Fruit fly (Drosophila melanogaster): ENCODE data around the gene CG4045.

The CG4045 gene

dm6 chrX:2050070-2050899, 25.4 kb downstream of the CG4045 start, which contains the start of gene moody (continued):
- TF ChIP-seq sna (GFP tag; IDR thresholded peaks at IDR 0.05; ENCODE audit: partially characterized antibody) (0 out of 2 replicates have a peak, but pooled peaks have one; percentile 17), CG10565 (GFP tag; optimal IDR thresholded peaks at IDR 0.05) (peak; percentile 70), btn (GFP tag; optimal IDR thresholded peaks at IDR 0.05) (peak; percentile 89), hth (optimal IDR thresholded peaks at IDR 0.05) (no peak), CG16863 (GFP tag; optimal IDR thresholded peaks at IDR 0.05) (peak; percentile 97), Neu2 (GFP tag; optimal IDR thresholded peaks at IDR 0.05; ENCODE audit: borderline replicate concordance) (peak; percentile 70), CG2199 (GFP tag; IDR thresholded peaks at IDR 0.05) (peak; percentile 97), ac (GFP tag; optimal IDR thresholded peaks at IDR 0.05) (peak; percentile 57), ftz-f1 (GFP tag; optimal IDR thresholded peaks at IDR 0.05) (peak; percentile 95), CG15696 (tag; optimal IDR thresholded peaks at IDR 0.05) (peak; percentile 88), CG11695 (GFP tag; IDR thresholded peaks at IDR 0.05) (peak; percentile 94), CG12391 (tag; optimal IDR thresholded peaks at IDR 0.05) (peak; percentile 95), CG9437 (GFP tag; optimal IDR thresholded peaks at IDR 0.05) (peak; percentile 79), MESR4 (GFP tag; optimal IDR thresholded peaks at IDR 0.05) (peak; percentile 66), CG17829 (tag; optimal IDR thresholded peaks at IDR 0.05) (peak; percentile 95), ATbp (GFP tag; optimal IDR thresholded peaks at IDR 0.05) (peak; percentile 96), aop (GFP tag; IDR thresholded peaks at IDR 0.05) (peak; percentile 96), CG4707 (GFP tag; optimal IDR thresholded peaks at IDR 0.05) (peak; percentile 87), gfzf (GFP tag; optimal IDR thresholded peaks at IDR 0.05) (peak; percentile 24), sim (GFP tag; IDR thresholded peaks at IDR 0.05) (peak; percentile 95), Trl (optimal IDR thresholded peaks at IDR 0.05) (peak; percentile 82), Trl (GFP tag; optimal IDR thresholded peaks at IDR 0.05) (peak; percentile 96), Doc3 (GFP tag; IDR thresholded peaks at IDR 0.05; ENCODE audit: partially characterized antibody) (no peak), Lim3 (GFP tag; IDR thresholded peaks at IDR 0.05) (peak; percentile 86), lilli (GFP tag; optimal IDR thresholded peaks at IDR 0.05) (peak; percentile 99), bowl (GFP tag; IDR thresholded peaks at IDR 0.05) (peak; percentile 97), Dad (GFP tag; optimal IDR thresholded peaks at IDR 0.05) (peak; percentile 97), CG17186 (GFP tag; optimal IDR thresholded peaks at IDR 0.05) (peak; percentile 80), CG15514 (GFP tag; optimal IDR thresholded peaks at IDR 0.05) (peak; percentile 95), TFAM (GFP tag; optimal IDR thresholded peaks at IDR 0.05) (peak; percentile 66), kah (GFP tag; optimal IDR thresholded peaks at IDR 0.05) (peak; percentile 90), stc (GFP tag; IDR thresholded peaks at IDR 0.05) (peak; percentile 95), Mrtf (GFP tag; IDR thresholded peaks at IDR 0.05) (peak; percentile 99), CG7786 (GFP tag; optimal IDR thresholded peaks at IDR 0.05) (peak; percentile 98), CG14667 (GFP tag; IDR thresholded peaks at IDR 0.05) (peak; percentile 98), CG9215 (GFP tag; IDR thresholded peaks at IDR 0.05) (peak; percentile 97), CG7928 (GFP tag; optimal IDR thresholded peaks at IDR 0.05) (peak; percentile 79), CG17568 (GFP tag; optimal IDR thresholded peaks at IDR 0.05) (peak; percentile 93), CG9727 (GFP tag; optimal IDR thresholded peaks at IDR 0.05) (peak; percentile 91), peb (GFP tag; IDR thresholded peaks at IDR 0.05) (peak; percentile 96), CG33557 (GFP tag; optimal IDR thresholded peaks at IDR 0.05) (peak; percentile 86), CG7372 (GFP tag; IDR thresholded peaks at IDR 0.05) (peak; percentile 98), cad (GFP tag; optimal IDR thresholded peaks at IDR 0.05) (no peak), Lhr (GFP tag; optimal IDR thresholded peaks at IDR 0.05) (peak; percentile 71), ato (GFP tag; IDR thresholded peaks at IDR 0.05; ENCODE audit: partially characterized antibody) (no peak), tgo (GFP tag; IDR thresholded peaks at IDR 0.05) (peak; percentile 98), Vsx1 (GFP tag; optimal IDR thresholded peaks at IDR 0.05) (peak; percentile 89), abd-A (tag; optimal IDR thresholded peaks at IDR 0.05) (peak; percentile 85), CG14441 (GFP tag; IDR thresholded peaks at IDR 0.05) (peak; percentile 99)

Measured in whole organism, embryonic.